Worm (Caenorhabditis elegans): ENCODE measurements around the gene F59B2.13.

Gene F59B2.13

ce11 chrIII:8978512-8979352, 48.1 kb downstream of the F59B2.13 start:
- no peak for TF ChIP-seq B0310.2 (tag; optimal IDR thresholded peaks at IDR 0.05)
- no peak for TF ChIP-seq tra-4 (tag; optimal IDR thresholded peaks at IDR 0.05)
- TF ChIP-seq F13C5.2 (tag; optimal IDR thresholded peaks at IDR 0.05) = no peak
- TF ChIP-seq aly-1 (tag; optimal IDR thresholded peaks at IDR 0.05) = no peak
- TF ChIP-seq ceh-13 (GFP tag; optimal IDR thresholded peaks at IDR 0.05) = no peak
- no peak for TF ChIP-seq tbx-37 (GFP tag; conservative IDR thresholded peaks at IDR 0.05)
- TF ChIP-seq pes-1 (GFP tag; IDR thresholded peaks at IDR 0.05) = no peak
- TF ChIP-seq ets-7 (tag; optimal IDR thresholded peaks at IDR 0.05) = no peak

- TF ChIP-seq tra-4 (tag; optimal IDR thresholded peaks at IDR 0.05) (no peak), scrt-1 (GFP tag; IDR thresholded peaks at IDR 0.05) (no peak), flt-1 (GFP tag; IDR thresholded peaks at IDR 0.05) (no peak), ceh-36 (tag; optimal IDR thresholded peaks at IDR 0.05) (no peak), tbx-11 (GFP tag; IDR thresholded peaks at IDR 0.05) (no peak), pes-1 (GFP tag; IDR thresholded peaks at IDR 0.05) (no peak), ceh-13 (GFP tag; optimal IDR thresholded peaks at IDR 0.05) (no peak)
Measured at ce11 chrIII:8974835-8975234, 52.0 kb downstream of the F59B2.13 start.
